Worm (Caenorhabditis elegans) whole organism, L4/young adult: ENCODE results near the gene gcy-33.

ENCODE experiments used
- dao-5 ChIP-seq: sonication (generic microtip); optimal IDR thresholded peaks from 2 replicates; lab custom pipeline; 2016; ENCODE audit warnings: missing genotype, missing genetic modification characterization, moderate library complexity, missing compliant biosample characterization
- him-1 ChIP-seq: sonication (generic microtip); optimal IDR thresholded peaks from 2 replicates; lab custom pipeline; 2016; ENCODE audit warnings: missing genotype, missing genetic modification reagents, missing genetic modification characterization, missing compliant biosample characterization

DNA sequence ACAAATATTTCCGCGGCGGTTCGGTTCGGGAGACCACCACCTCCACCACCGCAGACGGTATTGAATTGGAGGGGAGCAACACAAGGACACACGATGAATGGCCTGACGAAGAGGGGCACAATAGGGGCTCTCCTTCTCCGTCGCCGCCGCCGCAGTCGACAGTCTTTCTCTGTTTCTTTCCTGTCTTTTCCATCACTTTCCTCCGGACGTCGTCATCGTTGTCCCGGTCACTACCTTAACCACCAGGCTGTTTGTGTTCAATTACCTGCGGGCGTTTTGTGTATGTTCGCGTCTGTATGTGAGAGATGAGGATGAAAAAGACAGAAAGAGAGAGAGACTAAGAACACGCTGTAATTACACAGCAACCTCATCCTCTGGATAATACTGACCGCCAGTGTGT is 38.2 kb upstream of the gcy-33 start:
- TF ChIP-seq dao-5 (tag; lab: Kevin White, UChicago) = no peak
- no peak for TF ChIP-seq him-1 (tag; lab: Kevin White, UChicago)
